Fruit fly (Drosophila melanogaster): ENCODE measurements around the gene CG42487.

Gene CG42487

DNA sequence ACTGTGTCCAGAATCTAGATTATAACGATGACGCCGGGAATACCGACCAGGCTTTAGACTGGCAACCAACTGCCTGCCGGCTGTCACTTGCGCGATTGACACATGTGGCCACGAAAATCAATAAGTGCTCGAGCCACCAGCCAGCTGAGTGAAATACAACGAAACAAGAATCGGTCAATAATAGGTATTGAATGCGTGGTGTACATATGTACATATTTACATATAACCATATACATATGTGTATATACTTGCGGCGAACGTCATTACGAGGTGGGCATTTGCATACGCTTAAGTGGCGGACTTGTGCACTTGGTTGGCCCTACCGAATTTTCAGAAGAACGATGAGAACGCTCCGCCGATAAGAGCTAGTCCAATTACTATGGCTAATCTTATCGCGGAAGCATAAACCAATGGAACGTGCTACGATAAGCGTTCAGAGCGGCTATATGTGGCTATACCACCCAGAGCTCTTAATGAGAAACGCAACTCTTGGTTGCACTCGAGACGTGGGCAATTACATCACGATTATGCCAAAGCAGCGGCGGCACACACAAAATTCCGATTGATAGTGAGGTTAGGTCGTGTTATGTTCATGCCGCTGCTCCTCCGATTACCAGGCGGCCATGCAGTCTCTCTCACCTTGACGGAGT is 12.4 kb downstream of the CG42487 start:
- TF ChIP-seq CTCF (optimal IDR thresholded peaks at IDR 0.05) (no peak), CG8478 (optimal IDR thresholded peaks at IDR 0.05) (no peak)

DNA sequence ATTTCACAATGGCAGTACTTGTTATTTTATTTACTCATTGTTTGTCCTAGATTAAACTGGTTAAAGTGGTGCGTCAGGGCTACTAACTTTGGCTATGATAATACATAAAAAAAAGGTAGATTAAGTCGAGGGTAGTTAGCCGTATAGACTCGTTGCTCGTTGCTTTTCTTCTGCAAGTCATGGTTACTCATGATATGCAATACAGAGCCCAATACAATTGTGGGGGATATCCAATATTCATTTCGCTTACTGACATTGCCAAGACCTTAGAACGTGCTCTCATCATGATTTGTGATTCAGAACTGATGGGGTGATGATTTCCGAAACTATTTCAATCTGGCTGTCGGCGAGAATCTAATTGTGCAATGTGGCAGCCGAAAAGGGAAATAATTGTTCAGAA is 13.6 kb downstream of the CG42487 start:
- TF ChIP-seq CG8478 (optimal IDR thresholded peaks at IDR 0.05) (no peak), CTCF (optimal IDR thresholded peaks at IDR 0.05) (no peak)

DNA sequence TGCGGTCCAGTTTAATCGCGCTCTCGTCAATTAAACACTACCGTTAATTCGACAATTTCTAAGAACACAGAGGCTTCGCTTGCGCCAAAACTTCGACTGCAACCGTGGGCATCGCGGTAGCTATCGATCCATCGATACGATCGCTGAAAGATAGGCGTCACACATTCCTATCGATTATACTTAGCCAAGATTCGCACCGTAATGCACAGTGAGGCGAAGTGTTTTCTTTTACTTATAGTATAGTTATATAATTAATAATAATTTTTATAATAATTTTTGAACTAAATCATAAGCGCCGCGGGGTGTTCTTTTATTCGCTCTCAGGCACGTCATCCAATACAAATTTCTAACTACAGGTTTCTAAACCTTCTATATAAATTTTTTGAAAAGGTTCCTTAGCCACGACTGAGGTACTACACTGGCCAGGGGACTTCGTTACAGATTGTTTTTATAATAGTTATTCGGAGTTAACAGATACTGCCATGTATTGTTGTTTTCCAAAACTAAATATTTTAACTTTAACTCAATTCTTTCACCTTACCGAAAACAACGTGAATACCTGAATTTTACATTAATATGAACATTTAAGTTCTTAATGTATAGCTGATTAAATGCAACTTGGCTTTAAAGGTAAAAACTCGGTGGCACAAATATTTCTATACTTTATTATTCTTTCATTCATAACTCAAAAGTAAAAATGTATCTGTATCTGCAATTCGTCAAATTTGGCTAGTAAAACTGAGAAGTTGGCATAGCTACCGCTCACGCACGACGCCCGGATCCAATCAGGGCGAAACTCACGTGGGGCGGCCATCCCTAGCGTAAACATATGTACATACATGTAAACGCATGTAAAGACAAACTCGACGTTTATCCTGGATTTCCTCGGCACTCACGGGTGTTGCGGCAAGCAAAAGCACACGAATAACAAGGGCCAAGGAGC is 21.0 kb downstream of the CG42487 start, which contains the start of the genes NSD and BOD1:
Gene NSD (minus strand): TSS at position 102 of the 943 bp plus-strand sequence.
Gene BOD1 (plus strand): TSS at position 494 of the 943 bp plus-strand sequence.
- TF ChIP-seq CG8478 (optimal IDR thresholded peaks at IDR 0.05) (no peak), CTCF (optimal IDR thresholded peaks at IDR 0.05) (no peak)

DNA sequence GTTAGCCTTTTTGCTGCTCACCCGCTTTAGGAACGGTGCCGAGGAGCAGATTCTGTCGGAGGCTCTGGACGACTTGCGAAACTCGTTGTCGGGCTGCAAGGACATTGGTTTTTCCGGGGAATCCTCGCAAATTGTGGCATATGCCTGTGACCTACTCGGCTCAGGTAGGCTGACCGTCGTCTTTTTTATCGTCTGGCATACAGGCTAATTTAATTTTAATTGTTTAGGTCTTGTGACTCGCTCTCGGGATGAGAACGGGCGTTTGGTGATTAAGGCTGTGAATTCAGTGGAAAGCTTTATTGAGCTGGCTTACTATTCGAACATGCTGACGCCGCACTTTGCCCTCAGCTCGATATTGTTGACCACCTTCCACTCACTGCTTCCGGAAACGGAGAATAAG is 27.6 kb downstream of the CG42487 start:
- TF ChIP-seq CG8478 (optimal IDR thresholded peaks at IDR 0.05) (no peak), CTCF (optimal IDR thresholded peaks at IDR 0.05) (no peak)

DNA sequence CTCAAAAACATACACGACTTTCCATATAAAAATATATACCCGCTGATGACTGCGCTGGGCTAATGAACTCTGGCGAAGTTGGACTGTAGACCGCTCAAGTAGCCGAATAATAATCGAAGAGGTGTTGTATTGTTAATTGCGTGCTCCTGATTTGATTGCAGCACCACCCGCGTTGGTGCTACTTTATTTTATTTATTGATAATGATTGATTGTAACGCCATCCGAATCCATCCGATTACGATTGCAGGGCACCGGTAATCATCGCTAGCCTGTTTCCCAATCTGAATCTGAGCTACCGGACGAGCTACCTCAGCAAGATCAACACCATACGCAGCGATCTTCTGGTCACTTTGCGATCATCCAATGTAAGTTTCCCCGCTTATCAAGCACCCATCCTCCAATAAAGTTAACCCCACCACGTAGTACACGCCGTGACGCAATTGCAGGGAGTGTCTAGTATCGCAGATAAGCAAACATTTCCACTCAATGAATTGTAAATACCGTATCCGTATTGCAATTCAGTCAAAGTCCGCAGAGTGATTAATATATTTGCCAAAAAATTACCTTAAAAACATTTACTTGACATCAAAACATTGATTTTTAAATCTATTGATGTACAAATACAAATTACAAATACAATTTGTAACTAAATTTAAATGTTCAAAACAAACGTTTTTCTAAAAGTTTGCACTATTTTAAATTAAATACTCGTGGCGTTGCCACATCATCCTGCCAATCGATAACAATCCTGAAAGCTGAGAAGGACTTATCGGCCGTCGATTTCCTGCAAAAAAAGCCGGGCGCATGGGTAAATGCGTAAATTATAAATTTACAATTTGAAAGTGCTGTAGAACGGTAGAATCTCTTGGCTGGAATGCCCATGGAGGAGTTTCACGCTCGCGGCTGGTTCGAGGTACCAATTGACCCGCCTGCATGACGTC is 29.8 kb downstream of the CG42487 start:
- TF ChIP-seq CG8478 (optimal IDR thresholded peaks at IDR 0.05) = no peak
- TF ChIP-seq CTCF (optimal IDR thresholded peaks at IDR 0.05) = no peak

DNA sequence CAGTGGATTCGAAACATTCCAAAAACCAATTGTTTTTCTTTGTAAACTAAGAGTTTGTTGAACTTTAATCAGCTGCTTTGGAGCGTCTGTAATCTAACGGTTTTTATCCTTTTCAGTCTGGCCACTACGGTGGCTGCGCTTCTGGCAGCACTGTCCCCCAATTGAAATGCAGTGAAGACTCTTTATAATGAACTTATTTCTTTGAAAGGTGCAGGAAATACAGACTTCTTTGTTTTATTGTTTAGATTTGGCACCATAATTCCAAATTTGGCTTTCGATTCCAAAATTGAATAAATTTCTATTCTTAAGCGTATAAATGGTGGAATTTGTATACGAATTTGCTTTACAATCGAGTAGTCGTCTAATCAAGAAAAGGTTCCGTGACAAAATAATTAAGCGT is 30.9 kb downstream of the CG42487 start, which contains the start of gene nenya:
Gene nenya (minus strand): TSS at position 35 of the 400 bp plus-strand sequence.
- TF ChIP-seq CTCF (optimal IDR thresholded peaks at IDR 0.05) (no peak), CG8478 (optimal IDR thresholded peaks at IDR 0.05) (no peak)

DNA sequence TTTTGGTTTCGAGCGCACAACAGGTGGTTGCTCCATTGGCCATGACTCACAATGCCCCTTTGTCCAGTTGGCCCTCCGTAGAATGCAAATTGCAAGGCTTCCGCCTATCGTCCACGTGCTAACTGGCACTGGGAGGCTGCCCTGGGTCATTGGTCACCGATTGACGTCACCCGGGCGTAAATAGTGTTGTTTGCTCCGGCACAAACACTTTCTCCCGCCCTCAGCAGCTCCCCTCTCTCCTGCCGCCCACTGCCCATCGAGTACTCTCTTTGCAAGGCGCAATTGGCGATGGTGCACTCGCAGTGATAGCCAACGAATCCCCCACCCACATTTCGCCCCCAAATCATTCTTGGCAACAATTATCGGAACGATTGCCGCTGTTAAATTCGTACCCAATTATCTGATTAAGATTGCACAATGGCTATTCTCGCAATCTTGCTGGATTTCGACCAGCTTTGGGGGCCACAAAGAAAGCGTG is 32.3 kb downstream of the CG42487 start:
- no peak for TF ChIP-seq CG8478 (optimal IDR thresholded peaks at IDR 0.05)
- no peak for TF ChIP-seq CTCF (optimal IDR thresholded peaks at IDR 0.05)

DNA sequence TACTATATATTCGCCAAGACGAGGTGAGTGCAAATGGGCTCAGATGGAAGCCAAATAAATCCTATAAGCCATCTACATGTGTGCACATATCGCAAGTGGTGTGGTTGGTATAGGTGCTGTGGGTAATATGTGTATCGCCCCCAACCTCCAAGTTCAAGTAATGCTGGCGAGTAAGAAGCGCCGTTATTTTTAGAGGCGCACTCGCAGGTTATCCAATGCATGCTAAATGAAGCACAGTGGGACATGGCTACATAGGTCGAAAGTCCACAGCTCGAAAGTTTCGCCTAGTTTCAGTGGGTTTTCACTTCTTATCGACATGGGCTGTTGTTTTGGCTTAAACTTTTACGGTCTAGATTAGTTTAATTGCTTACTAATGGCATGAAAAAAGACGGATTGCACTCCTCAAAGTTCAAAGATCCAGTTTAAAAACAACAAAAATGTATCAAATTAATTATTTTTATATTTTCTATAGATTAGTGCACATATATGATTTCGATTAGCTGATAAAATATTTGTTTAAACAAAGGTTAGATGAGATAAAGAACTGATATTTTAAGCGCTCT is 33.0 kb downstream of the CG42487 start:
- TF ChIP-seq CTCF (optimal IDR thresholded peaks at IDR 0.05) = no peak

DNA sequence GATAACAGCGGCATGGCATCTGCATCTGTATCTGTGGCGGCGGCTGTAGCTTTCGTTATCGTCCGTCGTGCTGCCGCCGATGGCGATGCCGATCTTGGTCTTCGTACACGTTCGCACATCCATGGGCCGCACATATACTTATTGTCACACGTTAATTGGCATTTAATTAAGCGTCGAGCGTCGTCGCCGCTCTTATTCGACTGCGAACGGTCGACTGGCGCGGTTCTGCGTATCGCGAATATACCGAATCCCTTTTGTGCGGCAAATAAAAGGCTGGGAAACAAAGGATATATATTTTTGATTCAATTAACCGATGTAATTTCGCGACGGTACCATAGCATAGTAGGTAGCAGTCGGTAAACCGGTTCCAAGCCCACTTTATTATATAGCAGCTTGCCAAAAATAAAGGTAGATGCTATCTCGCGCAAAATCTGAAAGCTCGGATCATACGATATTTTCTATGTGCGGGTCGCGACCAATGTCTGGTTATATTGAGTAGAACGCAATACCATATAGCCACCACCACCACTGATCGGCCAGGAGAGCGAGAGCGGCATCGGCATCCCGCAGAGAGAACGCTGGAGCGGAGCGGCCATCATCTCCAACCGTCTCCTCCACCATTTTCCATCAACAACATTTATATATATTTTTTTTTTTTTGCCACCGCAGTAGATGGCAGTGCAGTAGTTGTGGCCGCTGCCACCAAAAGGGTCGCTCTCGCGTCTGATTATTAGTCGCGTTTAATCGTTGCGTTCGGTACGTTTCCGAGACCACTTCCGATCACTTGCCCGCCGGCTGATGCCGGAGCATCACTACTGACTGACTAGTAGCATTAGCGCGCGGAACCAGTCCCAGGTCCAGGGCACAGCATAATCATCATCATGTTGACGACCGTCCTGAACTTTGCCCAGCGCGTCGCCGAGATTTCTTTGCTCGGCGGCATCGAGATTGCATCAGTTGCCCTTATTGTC is 33.8 kb downstream of the CG42487 start, which contains the start of gene mino:
Gene mino (plus strand): TSS at position 192 of the 971 bp plus-strand sequence.
- TF ChIP-seq CTCF (optimal IDR thresholded peaks at IDR 0.05) = no peak
- no peak for TF ChIP-seq CG8478 (optimal IDR thresholded peaks at IDR 0.05)

DNA sequence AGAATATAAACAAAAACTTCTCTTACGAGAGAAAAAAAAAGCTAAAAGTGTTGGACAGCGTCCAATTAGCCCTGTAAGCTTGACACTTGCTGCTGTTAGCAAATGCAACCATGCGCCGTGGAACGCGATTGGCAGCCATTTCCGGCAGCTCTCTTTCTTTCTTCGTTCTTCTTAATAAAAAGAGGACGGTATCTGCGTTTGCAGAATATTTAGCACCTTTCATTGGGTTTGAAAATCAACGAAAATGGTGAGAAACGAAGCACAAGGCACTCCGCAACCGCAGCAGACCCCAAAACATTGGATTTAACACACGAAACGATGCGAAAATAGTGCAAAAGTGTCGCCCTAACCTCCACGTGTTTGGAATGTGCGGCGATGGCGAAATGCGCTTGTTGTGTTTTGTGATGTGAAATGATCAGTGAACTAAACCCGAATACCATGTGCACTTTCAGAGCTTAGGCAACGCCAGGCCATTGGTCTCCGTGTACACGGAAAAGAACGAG is 36.3 kb downstream of the CG42487 start, which contains the start of gene RpL4:
Gene RpL4 (plus strand): TSS at position 149 of the 503 bp plus-strand sequence.
- TF ChIP-seq CTCF (optimal IDR thresholded peaks at IDR 0.05) = no peak
- TF ChIP-seq CG8478 (optimal IDR thresholded peaks at IDR 0.05) = no peak

DNA sequence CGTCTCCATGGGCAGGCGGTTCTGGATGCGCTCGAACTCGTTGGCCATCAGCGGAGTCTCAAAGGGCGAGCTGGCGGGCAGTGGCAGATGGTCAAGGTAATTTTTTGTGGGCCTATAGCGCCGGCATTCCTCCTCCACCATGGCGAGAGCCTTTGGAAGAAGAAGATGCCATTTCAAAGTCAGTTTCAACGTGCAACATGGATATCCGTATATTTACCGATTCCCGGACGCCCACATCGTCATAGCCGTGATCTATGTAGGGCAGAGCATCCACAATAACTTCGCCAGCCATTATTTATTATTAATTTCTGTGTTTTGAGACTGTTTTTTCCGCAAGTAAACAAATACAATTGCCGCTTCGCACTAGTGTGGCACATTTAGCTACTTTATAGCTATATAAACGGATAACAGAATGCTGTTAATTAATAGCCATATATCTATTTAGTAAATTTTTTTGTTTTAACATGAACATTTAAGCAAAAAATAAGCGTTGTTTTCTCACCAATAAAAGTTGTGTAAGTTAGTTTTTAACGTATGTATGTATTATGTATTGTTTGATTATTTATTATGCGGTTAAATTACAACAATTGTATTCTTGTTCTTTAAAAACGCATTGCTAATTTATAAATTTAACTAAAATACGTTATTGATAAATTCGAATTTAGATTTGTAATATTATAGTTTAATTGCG is 36.9 kb downstream of the CG42487 start, which contains the start of gene BCAS2:
Gene BCAS2 (minus strand): TSS at position 375 of the 691 bp plus-strand sequence.
- TF ChIP-seq CG8478 (optimal IDR thresholded peaks at IDR 0.05) = no peak
- no peak for TF ChIP-seq CTCF (optimal IDR thresholded peaks at IDR 0.05)

DNA sequence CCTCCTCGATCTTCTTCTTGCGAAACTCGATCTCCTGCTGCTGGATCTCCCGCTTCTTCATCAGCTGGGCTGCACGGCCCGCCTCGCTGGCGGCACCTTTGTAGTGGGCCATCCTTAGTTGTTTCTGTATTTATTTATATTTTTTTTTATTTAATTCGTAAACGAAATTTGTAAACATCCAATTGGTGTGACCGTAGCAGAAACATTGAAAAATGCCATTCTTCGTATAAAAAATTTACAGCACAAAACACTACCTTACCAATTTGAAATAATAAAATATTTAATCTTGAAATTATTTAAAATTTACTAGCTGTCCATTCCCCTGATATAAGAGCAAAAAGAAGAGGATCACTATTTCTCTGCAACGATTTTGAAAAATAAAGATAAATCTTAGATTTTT is 38.2 kb downstream of the CG42487 start, which contains the start of gene CG12259:
Gene CG12259 (minus strand): TSS at position 207 of the 400 bp plus-strand sequence.
- TF ChIP-seq CTCF (optimal IDR thresholded peaks at IDR 0.05) (no peak), CG8478 (optimal IDR thresholded peaks at IDR 0.05) (no peak)

All from S2 (cell line).